Worm (Caenorhabditis elegans) whole organism, L4 larva: ENCODE data around the gene ZK1240.8.
A peak's percentile ranks its signal among the peaks of the same experiment; 100 is the strongest.

Experiments
- D1046.2 ChIP-seq: fragments of 200-800 bp; sonication (Bioruptor generic); IDR thresholded peaks from 2 replicates; pipeline ENCODE4 v1.3.6; 2022; ENCODE audit warnings: missing genetic modification characterization, missing compliant biosample characterization
- F26F4.8 ChIP-seq: fragments of 200-800 bp; sonication (Bioruptor generic); conservative IDR thresholded peaks from 2 replicates; pipeline ENCODE4 v1.3.6; 2022; ENCODE audit warnings: missing genetic modification characterization, missing compliant biosample characterization
- F44E2.7 ChIP-seq: fragments of 200-800 bp; sonication (Bioruptor generic); IDR thresholded peaks from 2 replicates; pipeline ENCODE4 v2.1.2; 2022; ENCODE audit warnings: missing genetic modification characterization, missing compliant biosample characterization
- F49E8.2 ChIP-seq: sonication (generic microtip); optimal IDR thresholded peaks from 2 replicates; lab custom pipeline; 2016; ENCODE audit warnings: missing compliant biosample characterization, mild to moderate bottlenecking, missing genetic modification characterization, borderline replicate concordance
- R02D3.7 ChIP-seq: fragments of 150-350 bp; sonication (generic microtip); optimal IDR thresholded peaks from 3 replicates; lab custom pipeline; 2014; ENCODE audit warnings: missing biosample characterization, missing genetic modification characterization
- Y5F2A.4 ChIP-seq: fragments of 200-800 bp; sonication (Bioruptor generic); optimal IDR thresholded peaks from 2 replicates; lab custom pipeline; 2018; ENCODE audit warnings: mild to moderate bottlenecking, missing genetic modification characterization, missing compliant biosample characterization
- aha-1 ChIP-seq: fragments of 150-350 bp; peaks from one replicate; lab custom pipeline; 2014; ENCODE audit warnings: missing biosample characterization, missing genetic modification characterization
- aly-2 ChIP-seq: sonication (generic microtip); optimal IDR thresholded peaks from 2 replicates; lab custom pipeline; 2018; ENCODE audit warnings: missing biosample characterization, missing genetic modification characterization
- attf-4 ChIP-seq: sonication (generic microtip); optimal IDR thresholded peaks from 3 replicates; lab custom pipeline; 2017; ENCODE audit warnings: missing biosample characterization, missing genetic modification characterization
- ceh-20 ChIP-seq: fragments of 200-800 bp; sonication (Bioruptor generic); IDR thresholded peaks from 2 replicates; pipeline ENCODE4 v1.3.6; 2022; ENCODE audit warnings: missing genetic modification reagents, missing genetic modification characterization, missing compliant biosample characterization
- ceh-28 ChIP-seq: fragments of 150-350 bp; optimal IDR thresholded peaks from 2 replicates; lab custom pipeline; 2014; ENCODE audit warnings: missing biosample characterization, missing genetic modification reagents, missing genetic modification characterization
- ces-1 ChIP-seq: fragments of 150-350 bp; sonication (generic microtip); optimal IDR thresholded peaks from 4 replicates; lab custom pipeline; 2014; ENCODE audit warnings: missing biosample characterization, missing genetic modification reagents, missing genetic modification characterization
- cey-2 ChIP-seq: sonication (generic microtip); optimal IDR thresholded peaks from 3 replicates; lab custom pipeline; 2017; ENCODE audit warnings: missing genetic modification characterization, mild to moderate bottlenecking, missing compliant biosample characterization, antibody characterized with exemption, borderline replicate concordance; ENCODE audit not compliant: insufficient read depth
- daf-16 ChIP-seq, 3 experiments: sonication (generic microtip); optimal IDR thresholded peaks; 2 replicates each; lab custom pipeline; 2016 to 2017; ENCODE audit warnings: missing genetic modification characterization in 3 of 3, missing genetic modification reagents in 3 of 3, mild to moderate bottlenecking in 2 of 3, missing compliant biosample characterization in 2 of 3, missing biosample characterization in 1 of 3, moderate library complexity in 1 of 3
- dmd-6 ChIP-seq: fragments of 200-800 bp; sonication (Bioruptor generic); IDR thresholded peaks from 2 replicates; pipeline ENCODE4 v1.3.6; 2022; ENCODE audit warnings: missing genetic modification reagents, missing genetic modification characterization, missing compliant biosample characterization
- dmd-9 ChIP-seq: fragments of 200-800 bp; sonication (Bioruptor generic); IDR thresholded peaks from 2 replicates; pipeline ENCODE4 v1.3.6; 2022; ENCODE audit warnings: missing genetic modification reagents, missing genetic modification characterization, missing compliant biosample characterization
- dve-1 ChIP-seq: sonication (generic microtip); optimal IDR thresholded peaks from 2 replicates; lab custom pipeline; 2017; ENCODE audit warnings: antibody characterized with exemption, mild to moderate bottlenecking, missing genetic modification characterization, missing compliant biosample characterization; ENCODE audit not compliant: insufficient read depth
- egl-43 ChIP-seq: fragments of 200-800 bp; sonication (Bioruptor generic); IDR thresholded peaks from 2 replicates; pipeline ENCODE4 v1.3.6; 2022; ENCODE audit warnings: missing genetic modification reagents, missing genetic modification characterization, missing compliant biosample characterization
- gei-8 ChIP-seq: fragments of 200-800 bp; sonication (Bioruptor generic); optimal IDR thresholded peaks from 2 replicates; lab custom pipeline; 2018; ENCODE audit warnings: mild to moderate bottlenecking, missing genetic modification characterization, missing compliant biosample characterization
- hlh-11 ChIP-seq: fragments of 200-800 bp; sonication (Bioruptor generic); optimal IDR thresholded peaks from 2 replicates; lab custom pipeline; 2018; ENCODE audit warnings: mild to moderate bottlenecking, missing genetic modification characterization, missing compliant biosample characterization
- hmg-1.1 ChIP-seq: fragments of 200-800 bp; sonication (Bioruptor generic); IDR thresholded peaks from 2 replicates; pipeline ENCODE4 v1.3.6; 2022; ENCODE audit warnings: missing genetic modification reagents, missing genetic modification characterization, missing compliant biosample characterization
- lin-29 ChIP-seq: fragments of 200-800 bp; sonication (Bioruptor generic); IDR thresholded peaks from 2 replicates; pipeline ENCODE4 v1.3.6; 2022; ENCODE audit warnings: missing genetic modification reagents, missing genetic modification characterization, missing compliant biosample characterization
- lsy-2 ChIP-seq, 2 experiments: fragments of 150-350 bp in 1 of 2; sonication (generic microtip) in 1 of 2; optimal IDR thresholded peaks; 2 replicates each; lab custom pipeline; 2014 to 2017; ENCODE audit warnings: missing biosample characterization in 2 of 2, missing genetic modification characterization in 2 of 2
- madf-5 ChIP-seq, 2 experiments: fragments of 200-800 bp; sonication (Bioruptor generic); IDR thresholded peaks; 2 replicates each; pipeline ENCODE4 v1.3.6; 2022; ENCODE audit warnings: missing compliant biosample characterization in 2 of 2, missing genetic modification characterization in 2 of 2
- mdt-29 ChIP-seq: fragments of 200-800 bp; sonication (Bioruptor generic); IDR thresholded peaks from 2 replicates; pipeline ENCODE4 v1.3.6; 2022; ENCODE audit warnings: missing genetic modification reagents, missing genetic modification characterization, missing compliant biosample characterization
- nhr-102 ChIP-seq: sonication (generic microtip); optimal IDR thresholded peaks from 2 replicates; lab custom pipeline; 2016; ENCODE audit warnings: mild to moderate bottlenecking, missing genetic modification characterization, moderate library complexity, missing compliant biosample characterization
- nhr-111 ChIP-seq: fragments of 200-800 bp; sonication (Bioruptor generic); optimal IDR thresholded peaks from 2 replicates; lab custom pipeline; 2018; ENCODE audit warnings: mild to moderate bottlenecking, missing genetic modification characterization, missing compliant biosample characterization
- nhr-28 ChIP-seq: fragments of 150-350 bp; optimal IDR thresholded peaks from 2 replicates; lab custom pipeline; 2014; ENCODE audit warnings: missing biosample characterization, missing genetic modification characterization
- nhr-41 ChIP-seq: fragments of 200-800 bp; sonication (Bioruptor generic); IDR thresholded peaks from 2 replicates; pipeline ENCODE4 v1.3.6; 2022; ENCODE audit warnings: missing genetic modification reagents, missing genetic modification characterization, missing compliant biosample characterization
- nhr-42 ChIP-seq: fragments of 200-800 bp; sonication (Bioruptor generic); IDR thresholded peaks from 2 replicates; pipeline ENCODE4 v1.3.6; 2022; ENCODE audit warnings: missing genetic modification characterization, missing compliant biosample characterization
- nhr-76 ChIP-seq: fragments of 150-350 bp; optimal IDR thresholded peaks from 2 replicates; lab custom pipeline; 2014; ENCODE audit warnings: missing biosample characterization, missing genetic modification characterization
- sdz-12 ChIP-seq: fragments of 200-800 bp; sonication (Bioruptor generic); optimal IDR thresholded peaks from 2 replicates; lab custom pipeline; 2018; ENCODE audit warnings: mild to moderate bottlenecking, missing genetic modification characterization, missing compliant biosample characterization
- snpc-1.2 ChIP-seq: fragments of 200-800 bp; sonication (Bioruptor generic); IDR thresholded peaks from 2 replicates; pipeline ENCODE4 v1.3.6; 2022; ENCODE audit warnings: missing genetic modification reagents, missing genetic modification characterization, missing compliant biosample characterization
- snpc-4 ChIP-seq: fragments of 150-350 bp; optimal IDR thresholded peaks from 2 replicates; lab custom pipeline; 2014; ENCODE audit warnings: missing biosample characterization, missing genetic modification characterization
- spr-1 ChIP-seq: sonication (generic microtip); optimal IDR thresholded peaks from 2 replicates; lab custom pipeline; 2016; ENCODE audit warnings: mild to moderate bottlenecking, missing genetic modification characterization, missing compliant biosample characterization
- vab-7 ChIP-seq: fragments of 200-800 bp; sonication (Bioruptor generic); IDR thresholded peaks from 2 replicates; pipeline ENCODE4 v1.3.6; 2022; ENCODE audit warnings: missing genetic modification reagents, missing genetic modification characterization, missing compliant biosample characterization
- zag-1 ChIP-seq: fragments of 150-350 bp; optimal IDR thresholded peaks from 2 replicates; lab custom pipeline; 2014; ENCODE audit warnings: missing biosample characterization, missing genetic modification characterization
- zfp-3 ChIP-seq: fragments of 200-800 bp; sonication (Bioruptor generic); conservative IDR thresholded peaks from 2 replicates; pipeline ENCODE4 v1.3.6; 2022; ENCODE audit warnings: missing genetic modification reagents, missing genetic modification characterization, missing compliant biosample characterization
- zip-2 ChIP-seq: fragments of 150-350 bp; optimal IDR thresholded peaks from 2 replicates; lab custom pipeline; 2014; ENCODE audit warnings: missing biosample characterization, missing genetic modification characterization
- ztf-11 ChIP-seq: fragments of 150-350 bp; optimal IDR thresholded peaks from 2 replicates; lab custom pipeline; 2014; ENCODE audit warnings: missing biosample characterization, missing genetic modification characterization

ZK1240.8 gene

DNA sequence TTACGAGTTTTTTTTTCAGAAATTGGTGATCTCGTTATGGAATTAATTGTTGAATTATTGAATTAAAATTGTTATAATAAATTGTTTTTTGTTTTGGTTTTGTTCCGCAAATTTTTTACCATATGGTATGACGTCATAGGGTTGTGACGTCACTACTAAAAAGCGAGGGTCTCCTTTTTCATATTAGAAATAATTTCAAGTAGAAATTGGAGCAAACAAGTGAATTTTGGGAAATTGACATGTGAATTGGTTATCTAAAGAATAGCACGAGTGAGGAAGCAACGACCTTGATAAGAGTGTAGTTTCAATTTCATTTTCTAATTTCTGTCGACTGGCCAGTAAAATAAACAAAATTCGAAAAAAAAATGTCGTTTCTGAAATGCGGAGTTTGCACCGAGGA is 6.7 kb upstream of the ZK1240.8 start, which contains the start of gene F43C11.7 (continued):
- TF ChIP-seq F44E2.7 (GFP tag; lab: Robert Waterston, UW) (no peak), mdt-29 (GFP tag; lab: Robert Waterston, UW) (no peak), R02D3.7 (tag; lab: Kevin White, UChicago) (no peak), zfp-3 (GFP tag; lab: Robert Waterston, UW) (no peak), ceh-28 (tag; lab: Kevin White, UChicago) (no peak)
- TF ChIP-seq, all 104 proteins: peak for 10

DNA sequence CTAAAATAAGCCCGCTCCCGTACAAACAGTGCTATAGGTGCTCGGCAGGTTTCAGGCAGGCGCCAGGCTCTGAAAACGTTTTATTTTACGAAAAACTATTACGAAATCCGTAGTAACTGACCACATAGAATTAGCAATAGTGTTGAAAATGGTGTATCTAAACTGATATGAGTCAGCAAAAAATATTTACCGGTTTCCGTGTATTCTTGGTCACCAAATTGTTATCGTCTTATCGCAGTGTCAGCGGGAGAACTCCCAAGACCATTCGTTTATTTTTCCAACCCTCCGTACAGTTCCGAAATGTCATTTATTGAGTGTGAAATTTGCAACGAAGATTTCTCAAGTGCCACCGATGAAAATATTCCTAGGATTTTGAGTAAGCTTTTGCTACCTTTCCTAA is 3.4 kb upstream of the ZK1240.8 start, which contains the start of gene F43C11.8:
F43C11.8 (plus strand) TSS at position 301 of the 400 bp plus-strand sequence.
- no peak for TF ChIP-seq zag-1
- no peak for TF ChIP-seq daf-16 (GFP tag; optimal IDR thresholded peaks at IDR 0.05; lab: Kevin White, UChicago)
- peak; percentile 11 for TF ChIP-seq daf-16 (tag; optimal IDR thresholded peaks at IDR 0.05; lab: Kevin White, UChicago)
- no peak for TF ChIP-seq ceh-20 (GFP tag; lab: Robert Waterston, UW)
- no peak for TF ChIP-seq aly-2
- no peak for TF ChIP-seq hlh-11
- TF ChIP-seq dmd-6 (GFP tag; lab: Robert Waterston, UW), result no peak
- no peak for TF ChIP-seq attf-4 (tag; lab: Kevin White, UChicago)
- no peak for TF ChIP-seq nhr-102 (tag; lab: Kevin White, UChicago)
- TF ChIP-seq, all 104 proteins: peak for 1

DNA sequence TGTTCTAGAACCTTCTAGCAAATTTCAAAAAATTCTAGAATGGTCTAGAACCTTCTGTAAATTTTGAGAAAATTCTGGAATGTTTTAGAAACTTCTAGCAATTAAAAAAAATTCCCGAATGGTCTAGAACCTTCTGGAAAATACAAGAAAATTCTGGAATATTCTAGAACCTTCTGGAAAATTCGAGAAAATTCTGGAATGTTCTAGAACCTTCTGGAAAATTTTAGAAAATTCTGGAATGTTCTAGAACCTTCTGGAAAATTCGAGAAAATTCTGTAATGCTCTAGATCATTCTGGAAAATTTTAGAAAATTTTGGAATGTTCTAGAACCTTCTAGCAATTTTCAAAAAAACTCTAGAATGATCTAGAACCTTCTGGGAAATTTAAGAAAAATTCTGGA is 1.6 kb upstream of the ZK1240.8 start:
- no peak for TF ChIP-seq sdz-12 (GFP tag; lab: Kevin White, UChicago)
- TF ChIP-seq mdt-29 (GFP tag; lab: Robert Waterston, UW), result 0 out of 2 replicates have a peak, but pooled peaks have one; percentile 28

DNA sequence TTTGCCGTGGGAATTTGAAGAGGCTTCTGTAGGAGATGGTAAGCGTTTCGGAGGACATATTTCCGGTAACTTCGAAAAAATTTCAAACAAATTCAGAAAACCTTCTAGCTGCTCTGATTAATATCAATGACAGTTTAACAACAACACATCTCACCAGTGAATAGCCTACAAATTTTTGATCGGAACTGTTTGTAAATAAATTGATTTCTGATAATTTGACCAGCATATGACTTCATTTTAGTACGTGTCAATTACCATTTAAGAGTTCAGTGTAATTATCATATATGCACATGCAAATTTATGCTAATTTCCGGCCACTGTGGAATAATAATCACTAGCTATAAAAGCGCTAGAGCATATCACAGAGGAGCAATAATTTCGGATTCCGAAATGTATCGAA is 3.9 kb downstream of the ZK1240.8 start, which contains the start of gene ZK1240.11:
ZK1240.11 (plus strand) TSS at position 301 of the 400 bp plus-strand sequence.
- no peak for TF ChIP-seq madf-5 (GFP tag; IDR thresholded peaks at IDR 0.05; lab: Robert Waterston, UW)
- no peak for TF ChIP-seq lsy-2 (tag; optimal IDR thresholded peaks at IDR 0.05; lab: Kevin White, UChicago)
- no peak for TF ChIP-seq Y5F2A.4 (GFP tag; lab: Kevin White, UChicago)
- TF ChIP-seq snpc-1.2 (GFP tag; lab: Robert Waterston, UW), result no peak
- no peak for TF ChIP-seq D1046.2
- TF ChIP-seq F49E8.2 (tag; lab: Kevin White, UChicago), result no peak
- no peak for TF ChIP-seq dmd-6 (GFP tag; lab: Robert Waterston, UW)

DNA sequence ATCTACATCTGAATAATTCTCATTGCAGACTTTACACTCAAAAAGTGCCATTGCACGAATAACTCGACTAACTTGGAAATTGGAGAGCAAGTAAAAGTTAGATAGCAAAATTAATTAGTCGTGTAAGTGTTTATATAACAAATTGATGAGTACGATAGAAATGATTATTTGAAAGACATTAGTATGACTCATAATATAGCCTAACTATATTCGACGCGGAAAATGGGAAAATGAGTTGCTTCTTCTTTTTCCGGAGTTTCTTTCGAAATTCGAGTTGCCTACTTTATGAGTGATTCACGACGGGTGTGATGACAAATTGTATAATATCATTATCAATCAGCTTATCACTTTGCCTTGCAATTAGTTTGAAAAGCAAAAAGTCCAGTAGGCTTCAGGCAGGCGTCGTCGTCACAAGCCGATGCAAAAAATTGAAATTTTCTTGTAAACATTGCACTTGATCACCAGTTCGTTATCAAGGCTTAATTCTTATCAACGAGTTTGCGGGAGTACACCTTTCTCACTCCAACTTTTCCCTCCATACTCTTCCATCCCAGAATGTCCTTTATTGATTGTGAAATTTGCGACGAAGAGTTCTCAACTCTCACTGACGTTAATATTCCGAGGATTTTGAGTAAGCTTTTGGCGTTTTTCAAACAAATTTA is 5.9 kb downstream of the ZK1240.8 start, which contains the start of the genes ZK1240.6 and ZK1240.2:
ZK1240.6 (minus strand) TSS at position 51 of the 662 bp plus-strand sequence.
ZK1240.2 (plus strand) TSS at position 520 of the 662 bp plus-strand sequence.
- no peak for TF ChIP-seq daf-16 (GFP tag; optimal IDR thresholded peaks at IDR 0.05; lab: Kevin White, UChicago)
- peak; percentile 72 for TF ChIP-seq daf-16 (tag; optimal IDR thresholded peaks at IDR 0.05; lab: Kevin White, UChicago)
- TF ChIP-seq zfp-3 (GFP tag; lab: Robert Waterston, UW), result no peak
- no peak for TF ChIP-seq F26F4.8 (GFP tag; lab: Robert Waterston, UW)
- no peak for TF ChIP-seq lin-29 (GFP tag; lab: Robert Waterston, UW)
- TF ChIP-seq snpc-1.2 (GFP tag; lab: Robert Waterston, UW), result no peak
- TF ChIP-seq gei-8 (GFP tag; lab: Kevin White, UChicago), result no peak
- TF ChIP-seq nhr-28 (tag; lab: Kevin White, UChicago), result peak; percentile 69
- no peak for TF ChIP-seq nhr-41
- no peak for TF ChIP-seq cey-2 (tag; lab: Kevin White, UChicago)
- TF ChIP-seq sdz-12 (GFP tag; lab: Kevin White, UChicago), result no peak
- no peak for TF ChIP-seq egl-43 (GFP tag; lab: Robert Waterston, UW)
- TF ChIP-seq nhr-111 (GFP tag; lab: Kevin White, UChicago), result no peak
- TF ChIP-seq dmd-9 (GFP tag; lab: Robert Waterston, UW), result no peak
- TF ChIP-seq vab-7 (GFP tag; lab: Robert Waterston, UW), result no peak
- no peak for TF ChIP-seq snpc-4 (tag; lab: Kevin White, UChicago)
- no peak for TF ChIP-seq F44E2.7 (GFP tag; lab: Robert Waterston, UW)
- TF ChIP-seq nhr-102 (tag; lab: Kevin White, UChicago), result no peak
- TF ChIP-seq F49E8.2 (tag; lab: Kevin White, UChicago), result no peak
- no peak for TF ChIP-seq nhr-42 (GFP tag; lab: Robert Waterston, UW)
- no peak for TF ChIP-seq hmg-1.1 (GFP tag; lab: Robert Waterston, UW)
- TF ChIP-seq nhr-76 (tag; lab: Kevin White, UChicago), result no peak
- peak; percentile 55 for TF ChIP-seq hlh-11
- TF ChIP-seq spr-1, result no peak
- peak; percentile 51 for TF ChIP-seq dve-1
- no peak for TF ChIP-seq aha-1 (tag; lab: Kevin White, UChicago)
- no peak for TF ChIP-seq ces-1 (GFP tag; lab: Kevin White, UChicago)
- TF ChIP-seq zip-2, result no peak
- no peak for TF ChIP-seq ztf-11
